Worm (Caenorhabditis elegans) whole organism, L4 larva: ENCODE measurements around the gene F40F4.7.

Experiments
- D1046.2 ChIP-seq: fragments of 200-800 bp; sonication (Bioruptor generic); IDR thresholded peaks from 2 replicates; pipeline ENCODE4 v1.3.6; 2022; ENCODE audit warnings: missing genetic modification characterization, missing compliant biosample characterization
- F26F4.8 ChIP-seq: fragments of 200-800 bp; sonication (Bioruptor generic); conservative IDR thresholded peaks from 2 replicates; pipeline ENCODE4 v1.3.6; 2022; ENCODE audit warnings: missing genetic modification characterization, missing compliant biosample characterization
- Y105C5A.15 ChIP-seq: fragments of 200-800 bp; sonication (Bioruptor generic); IDR thresholded peaks from 2 replicates; pipeline ENCODE4 v1.3.6; 2022; ENCODE audit warnings: missing genetic modification characterization, missing compliant biosample characterization
- Y48G9A.11 ChIP-seq: fragments of 200-800 bp; sonication (Bioruptor generic); IDR thresholded peaks from 2 replicates; pipeline ENCODE4 v1.3.6; 2022; ENCODE audit warnings: missing genetic modification reagents, missing genetic modification characterization, missing compliant biosample characterization
- Y75B8A.6 ChIP-seq: fragments of 200-800 bp; sonication (Bioruptor generic); IDR thresholded peaks from 2 replicates; pipeline ENCODE4 v1.3.6; 2022; ENCODE audit warnings: missing genetic modification reagents, missing genetic modification characterization, missing compliant biosample characterization
- ZK337.2 ChIP-seq: fragments of 200-800 bp; sonication (Bioruptor generic); IDR thresholded peaks from 2 replicates; pipeline ENCODE4 v1.3.6; 2022; ENCODE audit warnings: missing genetic modification reagents, missing genetic modification characterization, missing compliant biosample characterization
- aha-1 ChIP-seq: fragments of 150-350 bp; peaks from one replicate; lab custom pipeline; 2014; ENCODE audit warnings: missing biosample characterization, missing genetic modification characterization
- aly-2 ChIP-seq: sonication (generic microtip); optimal IDR thresholded peaks from 2 replicates; lab custom pipeline; 2018; ENCODE audit warnings: missing biosample characterization, missing genetic modification characterization
- ceh-28 ChIP-seq: fragments of 150-350 bp; optimal IDR thresholded peaks from 2 replicates; lab custom pipeline; 2014; ENCODE audit warnings: missing biosample characterization, missing genetic modification reagents, missing genetic modification characterization
- ceh-44 ChIP-seq: fragments of 200-800 bp; sonication (Bioruptor generic); IDR thresholded peaks from 2 replicates; pipeline ENCODE4 v1.3.6; 2022; ENCODE audit warnings: missing genetic modification reagents, missing genetic modification characterization, missing compliant biosample characterization
- cey-2 ChIP-seq: sonication (generic microtip); optimal IDR thresholded peaks from 3 replicates; lab custom pipeline; 2017; ENCODE audit warnings: missing genetic modification characterization, mild to moderate bottlenecking, missing compliant biosample characterization, antibody characterized with exemption, borderline replicate concordance; ENCODE audit not compliant: insufficient read depth
- ctbp-1 ChIP-seq: fragments of 200-800 bp; sonication (Bioruptor generic); IDR thresholded peaks from 2 replicates; pipeline ENCODE4 v1.3.6; 2022; ENCODE audit warnings: missing genetic modification reagents, missing genetic modification characterization, missing compliant biosample characterization
- daf-12 ChIP-seq: fragments of 150-350 bp; optimal IDR thresholded peaks from 2 replicates; lab custom pipeline; 2014; ENCODE audit warnings: missing biosample characterization, missing genetic modification reagents, missing genetic modification characterization
- daf-16 ChIP-seq, 3 experiments: sonication (generic microtip); optimal IDR thresholded peaks; 2 replicates each; lab custom pipeline; 2016 to 2017; ENCODE audit warnings: missing genetic modification characterization in 3 of 3, missing genetic modification reagents in 3 of 3, mild to moderate bottlenecking in 2 of 3, missing compliant biosample characterization in 2 of 3, missing biosample characterization in 1 of 3, moderate library complexity in 1 of 3
- dmd-6 ChIP-seq: fragments of 200-800 bp; sonication (Bioruptor generic); IDR thresholded peaks from 2 replicates; pipeline ENCODE4 v1.3.6; 2022; ENCODE audit warnings: missing genetic modification reagents, missing genetic modification characterization, missing compliant biosample characterization
- dmd-9 ChIP-seq: fragments of 200-800 bp; sonication (Bioruptor generic); IDR thresholded peaks from 2 replicates; pipeline ENCODE4 v1.3.6; 2022; ENCODE audit warnings: missing genetic modification reagents, missing genetic modification characterization, missing compliant biosample characterization
- egl-27 ChIP-seq: sonication (generic microtip); optimal IDR thresholded peaks from 3 replicates; lab custom pipeline; 2017; ENCODE audit warnings: missing biosample characterization, missing genetic modification reagents, missing genetic modification characterization
- fkh-10 ChIP-seq: fragments of 150-350 bp; optimal IDR thresholded peaks from 2 replicates; lab custom pipeline; 2014; ENCODE audit warnings: missing biosample characterization, missing genetic modification reagents, missing genetic modification characterization
- hlh-30 ChIP-seq: sonication (generic microtip); optimal IDR thresholded peaks from 2 replicates; lab custom pipeline; 2017; ENCODE audit warnings: antibody characterized with exemption, mild to moderate bottlenecking, missing genetic modification characterization, missing compliant biosample characterization; ENCODE audit not compliant: insufficient read depth
- jun-1 ChIP-seq: fragments of 150-350 bp; optimal IDR thresholded peaks from 2 replicates; lab custom pipeline; 2014; ENCODE audit warnings: missing biosample characterization, missing genetic modification reagents, missing genetic modification characterization
- lin-39 ChIP-seq: fragments of 150-350 bp; optimal IDR thresholded peaks from 2 replicates; lab custom pipeline; 2014; ENCODE audit warnings: missing biosample characterization, missing genetic modification reagents, missing genetic modification characterization
- lir-3 ChIP-seq: sonication (generic microtip); optimal IDR thresholded peaks from 2 replicates; lab custom pipeline; 2016; ENCODE audit warnings: mild to moderate bottlenecking, missing genetic modification characterization, missing compliant biosample characterization
- madf-5 ChIP-seq, 2 experiments: fragments of 200-800 bp; sonication (Bioruptor generic); IDR thresholded peaks; 2 replicates each; pipeline ENCODE4 v1.3.6; 2022; ENCODE audit warnings: missing compliant biosample characterization in 2 of 2, missing genetic modification characterization in 2 of 2
- mdl-1 ChIP-seq, 2 experiments: fragments of 150-350 bp in 1 of 2; sonication (generic microtip) in 1 of 2; optimal IDR thresholded peaks; 2 replicates each; lab custom pipeline; 2014 to 2017; ENCODE audit warnings: missing biosample characterization in 2 of 2, missing genetic modification characterization in 2 of 2
- mep-1 ChIP-seq: fragments of 150-350 bp; sonication (generic microtip); optimal IDR thresholded peaks from 3 replicates; lab custom pipeline; 2014; ENCODE audit warnings: missing biosample characterization, missing genetic modification characterization
- nhr-28 ChIP-seq: fragments of 150-350 bp; optimal IDR thresholded peaks from 2 replicates; lab custom pipeline; 2014; ENCODE audit warnings: missing biosample characterization, missing genetic modification characterization
- nhr-48 ChIP-seq: sonication (generic microtip); optimal IDR thresholded peaks from 2 replicates; lab custom pipeline; 2016; ENCODE audit warnings: mild to moderate bottlenecking, missing genetic modification characterization, missing compliant biosample characterization
- nhr-6 ChIP-seq: fragments of 150-350 bp; optimal IDR thresholded peaks from 2 replicates; lab custom pipeline; 2014; ENCODE audit warnings: missing biosample characterization, missing genetic modification characterization
- nhr-76 ChIP-seq: fragments of 150-350 bp; optimal IDR thresholded peaks from 2 replicates; lab custom pipeline; 2014; ENCODE audit warnings: missing biosample characterization, missing genetic modification characterization
- nhr-77 ChIP-seq: fragments of 150-350 bp; optimal IDR thresholded peaks from 2 replicates; lab custom pipeline; 2014; ENCODE audit warnings: missing biosample characterization, missing genetic modification characterization
- php-3 ChIP-seq: fragments of 200-800 bp; sonication (Bioruptor generic); IDR thresholded peaks from 2 replicates; pipeline ENCODE4 v1.3.6; 2022; ENCODE audit warnings: missing genetic modification reagents, missing genetic modification characterization, missing compliant biosample characterization
- sdz-12 ChIP-seq: fragments of 200-800 bp; sonication (Bioruptor generic); optimal IDR thresholded peaks from 2 replicates; lab custom pipeline; 2018; ENCODE audit warnings: mild to moderate bottlenecking, missing genetic modification characterization, missing compliant biosample characterization
- set-16 ChIP-seq: fragments of 200-800 bp; sonication (Bioruptor generic); IDR thresholded peaks from 2 replicates; pipeline ENCODE4 v1.3.6; 2022; ENCODE audit warnings: missing genetic modification reagents, missing genetic modification characterization, missing compliant biosample characterization
- snpc-4 ChIP-seq: fragments of 150-350 bp; optimal IDR thresholded peaks from 2 replicates; lab custom pipeline; 2014; ENCODE audit warnings: missing biosample characterization, missing genetic modification characterization
- tag-97 ChIP-seq: fragments of 200-800 bp; sonication (Bioruptor generic); IDR thresholded peaks from 2 replicates; pipeline ENCODE4 v1.3.6; 2022; ENCODE audit warnings: missing genetic modification characterization, missing compliant biosample characterization
- unc-62 ChIP-seq, 3 experiments: fragments of 150-350 bp in 1 of 3; sonication (generic microtip); optimal IDR thresholded peaks in 2 of 3; peaks in 1 of 3; 1 replicate in 1 of 3; 2 replicates in 2 of 3; lab custom pipeline; 2014 to 2017; ENCODE audit warnings: missing biosample characterization in 3 of 3, missing genetic modification characterization in 3 of 3, missing genetic modification reagents in 3 of 3, missing genotype in 1 of 3
- vab-7 ChIP-seq: fragments of 200-800 bp; sonication (Bioruptor generic); IDR thresholded peaks from 2 replicates; pipeline ENCODE4 v1.3.6; 2022; ENCODE audit warnings: missing genetic modification reagents, missing genetic modification characterization, missing compliant biosample characterization
- zfp-2 ChIP-seq: sonication (generic microtip); optimal IDR thresholded peaks from 2 replicates; lab custom pipeline; 2016; ENCODE audit warnings: mild to moderate bottlenecking, missing genetic modification characterization, missing compliant biosample characterization

Gene F40F4.7

ce11 chrX:3256784-3257493 is 11.2 kb upstream of the F40F4.7 start, which contains the start of gene lbp-3 (continued):
- TF ChIP-seq nhr-28 (tag; lab: Kevin White, UChicago) (peak; percentile 88), Y75B8A.6 (no peak), mdl-1 (tag; optimal IDR thresholded peaks at IDR 0.05; lab: Kevin White, UChicago) (peak in 1 of 2 experiments; percentile 2), egl-27 (tag; lab: Kevin White, UChicago) (no peak), dmd-6 (GFP tag; lab: Robert Waterston, UW) (peak; percentile 61), mep-1 (peak; percentile 24), unc-62 (GFP tag; optimal IDR thresholded peaks at IDR 0.05 in 1 of 2; lab: Kevin White, UChicago) (peak in 1 of 2 experiments; percentile 86), unc-62 (tag; optimal IDR thresholded peaks at IDR 0.05; lab: Kevin White, UChicago) (no peak)
- TF ChIP-seq, all 104 proteins: peak for 16

DNA sequence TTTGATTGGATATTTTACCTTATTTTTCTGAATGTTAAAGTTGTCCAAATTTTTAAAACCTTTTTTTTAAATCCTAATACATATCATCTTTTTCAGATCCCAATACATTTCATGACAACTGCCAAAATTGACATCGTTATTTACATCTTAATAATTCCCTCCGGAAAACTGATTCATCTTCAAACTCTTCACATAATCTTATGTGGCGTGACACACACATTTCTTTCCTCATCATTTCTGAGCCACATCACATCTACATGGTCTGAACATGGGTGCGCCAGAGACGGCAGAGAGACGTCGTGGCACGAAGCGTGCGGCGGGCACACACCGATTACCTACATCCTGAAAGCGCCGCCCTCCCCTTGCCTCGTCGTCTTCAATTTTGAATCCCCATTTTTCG is 6.8 kb upstream of the F40F4.7 start, which contains the start of gene tba-9:
TSS of gene tba-9 (plus strand) at position 301 of the 400 bp plus-strand sequence.
- TF ChIP-seq snpc-4 (tag; lab: Kevin White, UChicago) (no peak), F26F4.8 (GFP tag; lab: Robert Waterston, UW) (no peak), dmd-9 (no peak), jun-1 (tag; lab: Kevin White, UChicago) (no peak), daf-16 (GFP tag; optimal IDR thresholded peaks at IDR 0.05; lab: Kevin White, UChicago) (no peak), daf-16 (tag; optimal IDR thresholded peaks at IDR 0.05; lab: Kevin White, UChicago) (no peak)

- TF ChIP-seq ceh-44 (GFP tag; lab: Robert Waterston, UW) (no peak), nhr-77 (no peak), madf-5 (GFP tag; IDR thresholded peaks at IDR 0.05; lab: Robert Waterston, UW) (no peak), unc-62 (GFP tag; optimal IDR thresholded peaks at IDR 0.05 in 1 of 2; lab: Kevin White, UChicago) (peak in 1 of 2 experiments; percentile 3), unc-62 (tag; optimal IDR thresholded peaks at IDR 0.05; lab: Kevin White, UChicago) (no peak), F26F4.8 (GFP tag; lab: Robert Waterston, UW) (no peak), aha-1 (tag; lab: Kevin White, UChicago) (peak; percentile 34), D1046.2 (GFP tag; lab: Robert Waterston, UW) (no peak), nhr-28 (tag; lab: Kevin White, UChicago) (peak; percentile 40)
Observed at ce11 chrX:3250481-3251091, 4.9 kb upstream of the F40F4.7 start, which contains the start of gene pqn-37. Gene pqn-37 (minus strand): TSS chrX:3250531.

DNA sequence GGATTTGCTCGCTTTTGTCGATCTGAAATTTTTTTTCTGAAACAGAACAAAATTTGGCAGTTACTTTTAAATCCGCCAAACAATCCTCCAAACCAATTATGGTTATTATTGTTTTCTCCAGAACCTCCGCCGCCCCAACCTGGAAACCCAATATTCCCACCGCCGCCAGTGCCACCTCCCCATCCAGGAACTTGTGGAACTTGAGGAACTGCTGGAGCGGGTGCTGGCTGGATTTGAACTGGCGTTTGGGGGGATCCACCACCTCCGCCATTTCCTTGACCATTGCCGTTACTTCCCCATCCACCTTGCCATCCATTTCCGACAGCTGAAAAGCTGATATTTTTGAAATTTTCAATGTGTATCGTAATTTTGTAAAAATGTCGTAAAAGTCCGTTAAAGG is 2.0 kb upstream of the F40F4.7 start:
- TF ChIP-seq set-16 (peak; percentile 65), nhr-48 (no peak), nhr-76 (no peak), unc-62 (GFP tag; optimal IDR thresholded peaks at IDR 0.05 in 1 of 2; lab: Kevin White, UChicago) (peak in 1 of 2 experiments; percentile 33), unc-62 (tag; optimal IDR thresholded peaks at IDR 0.05; lab: Kevin White, UChicago) (no peak), fkh-10 (GFP tag; lab: Kevin White, UChicago) (no peak), zfp-2 (tag; lab: Kevin White, UChicago) (no peak), daf-12 (tag; lab: Kevin White, UChicago) (no peak), sdz-12 (GFP tag; lab: Kevin White, UChicago) (no peak), Y105C5A.15 (GFP tag; lab: Robert Waterston, UW) (no peak), cey-2 (tag; lab: Kevin White, UChicago) (no peak), D1046.2 (GFP tag; lab: Robert Waterston, UW) (0 out of 2 replicates have a peak, but pooled peaks have one; percentile 60)
- TF ChIP-seq, all 104 proteins: peak for 3

DNA sequence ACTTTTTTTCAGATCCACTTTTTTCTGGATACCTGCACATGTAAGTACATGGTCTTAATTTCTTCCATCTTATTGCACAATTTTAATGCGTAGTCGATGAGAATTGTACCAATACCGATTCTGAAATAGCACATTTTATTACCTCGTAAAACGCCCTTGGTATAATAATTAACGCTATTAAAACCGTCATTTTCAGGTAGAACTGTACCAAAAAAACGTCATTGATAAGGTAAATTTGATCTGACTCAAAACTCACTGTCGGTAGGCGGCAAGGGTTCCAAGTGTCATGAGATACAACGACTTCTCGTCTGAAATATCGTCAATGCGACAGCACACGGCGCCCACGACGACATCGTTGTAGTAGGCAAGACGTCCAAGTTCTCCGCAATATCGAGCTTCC is 1.3 kb downstream of the F40F4.7 start:
- TF ChIP-seq zfp-2 (tag; lab: Kevin White, UChicago) = no peak
- no peak for TF ChIP-seq aly-2
- TF ChIP-seq vab-7 (GFP tag; lab: Robert Waterston, UW) = no peak
- TF ChIP-seq nhr-28 (tag; lab: Kevin White, UChicago) = peak; percentile 44
- no peak for TF ChIP-seq tag-97
- TF ChIP-seq mep-1 = no peak
- TF ChIP-seq dmd-9 = no peak
- no peak for TF ChIP-seq nhr-6 (tag; lab: Kevin White, UChicago)
- no peak for TF ChIP-seq ceh-28
- TF ChIP-seq unc-62 (GFP tag; optimal IDR thresholded peaks at IDR 0.05 in 1 of 2; lab: Kevin White, UChicago) = peak in 1 of 2 experiments; percentile 94
- TF ChIP-seq unc-62 (tag; optimal IDR thresholded peaks at IDR 0.05; lab: Kevin White, UChicago) = no peak
- TF ChIP-seq daf-16 (GFP tag; optimal IDR thresholded peaks at IDR 0.05; lab: Kevin White, UChicago) = no peak
- no peak for TF ChIP-seq daf-16 (tag; optimal IDR thresholded peaks at IDR 0.05; lab: Kevin White, UChicago)
- TF ChIP-seq php-3 (GFP tag; lab: Robert Waterston, UW) = peak; percentile 97
- no peak for TF ChIP-seq lin-39
- TF ChIP-seq hlh-30 (tag; lab: Kevin White, UChicago) = no peak
- TF ChIP-seq ZK337.2 (GFP tag; lab: Robert Waterston, UW) = no peak
- no peak for TF ChIP-seq lir-3 (tag; lab: Kevin White, UChicago)
- TF ChIP-seq dmd-6 (GFP tag; lab: Robert Waterston, UW) = peak; percentile 40; the same call in 1 of the 2 replicates
- TF ChIP-seq Y48G9A.11 = no peak
- TF ChIP-seq ctbp-1 (GFP tag; lab: Robert Waterston, UW) = no peak
